Worm (Caenorhabditis elegans) whole organism, L3 larva: ENCODE data around the gene C05C8.5.

ENCODE experiments used
- R02D3.7 ChIP-seq: fragments of 150-350 bp; optimal IDR thresholded peaks from 2 replicates; lab custom pipeline; 2014; ENCODE audit warnings: missing biosample characterization, missing genetic modification characterization
- ama-1 ChIP-seq: fragments of 150-350 bp; optimal IDR thresholded peaks from 2 replicates; lab custom pipeline; 2018
- ceh-16 ChIP-seq: sonication (generic microtip); optimal IDR thresholded peaks from 2 replicates; lab custom pipeline; 2017; ENCODE audit warnings: missing biosample characterization, missing genetic modification characterization
- elt-2 ChIP-seq: sonication (generic microtip); optimal IDR thresholded peaks from 2 replicates; lab custom pipeline; 2016; ENCODE audit warnings: missing genetic modification reagents, mild to moderate bottlenecking, missing genetic modification characterization, missing compliant biosample characterization
- fkh-10 ChIP-seq: sonication (generic microtip); optimal IDR thresholded peaks from 2 replicates; lab custom pipeline; 2017; ENCODE audit warnings: missing biosample characterization, missing genetic modification reagents, missing genetic modification characterization
- fos-1 ChIP-seq: fragments of 150-350 bp; optimal IDR thresholded peaks from 2 replicates; lab custom pipeline; 2014; ENCODE audit warnings: missing biosample characterization, missing genetic modification characterization
- hmg-11 ChIP-seq: sonication (generic microtip); optimal IDR thresholded peaks from 2 replicates; lab custom pipeline; 2016; ENCODE audit warnings: missing genetic modification characterization, missing compliant biosample characterization
- mml-1 ChIP-seq: fragments of 150-350 bp; sonication (generic microtip); optimal IDR thresholded peaks from 3 replicates; lab custom pipeline; 2014; ENCODE audit warnings: missing biosample characterization, missing genetic modification characterization
- nhr-12 ChIP-seq: fragments of 150-350 bp; optimal IDR thresholded peaks from 2 replicates; lab custom pipeline; 2014; ENCODE audit warnings: missing biosample characterization, missing genetic modification characterization
- nhr-23 ChIP-seq: fragments of 150-350 bp; optimal IDR thresholded peaks from 2 replicates; lab custom pipeline; 2014; ENCODE audit warnings: missing biosample characterization, missing genetic modification reagents, missing genetic modification characterization
- pha-4 ChIP-seq: fragments of 150-350 bp; optimal IDR thresholded peaks from 2 replicates; lab custom pipeline; 2014; ENCODE audit warnings: missing biosample characterization, missing genetic modification reagents, missing genetic modification characterization
- snpc-4 ChIP-seq: fragments of 150-350 bp; optimal IDR thresholded peaks from 2 replicates; lab custom pipeline; 2014; ENCODE audit warnings: missing biosample characterization, missing genetic modification characterization
- zag-1 ChIP-seq: fragments of 150-350 bp; optimal IDR thresholded peaks from 2 replicates; lab custom pipeline; 2014; ENCODE audit warnings: missing biosample characterization, missing genetic modification characterization
- ztf-11 ChIP-seq: fragments of 150-350 bp; optimal IDR thresholded peaks from 2 replicates; lab custom pipeline; 2014; ENCODE audit warnings: missing biosample characterization, missing genetic modification characterization

- TF ChIP-seq fkh-10 (GFP tag; lab: Kevin White, UChicago): no peak
- TF ChIP-seq zag-1 (tag; lab: Kevin White, UChicago): no peak
- TF ChIP-seq fos-1 (tag; lab: Kevin White, UChicago): no peak
- no peak for TF ChIP-seq elt-2 (tag; lab: Kevin White, UChicago)
- no peak for TF ChIP-seq ama-1 (lab: Kevin White, UChicago)
- TF ChIP-seq hmg-11 (tag; lab: Kevin White, UChicago): no peak
- TF ChIP-seq pha-4 (tag; lab: Kevin White, UChicago): no peak
- TF ChIP-seq nhr-23 (tag; lab: Kevin White, UChicago): no peak
- TF ChIP-seq snpc-4: no peak
- TF ChIP-seq nhr-12 (tag; lab: Kevin White, UChicago): no peak
- no peak for TF ChIP-seq ztf-11 (tag; lab: Kevin White, UChicago)
- no peak for TF ChIP-seq ceh-16
- no peak for TF ChIP-seq R02D3.7
- no peak for TF ChIP-seq mml-1 (tag; lab: Kevin White, UChicago)
Measured at ce11 chrV:7274992-7275391, 40.4 kb upstream of the C05C8.5 start, which contains the start of gene C13A2.10.
